Fruit fly (Drosophila melanogaster): ENCODE results near the gene Tango4.

DNA sequence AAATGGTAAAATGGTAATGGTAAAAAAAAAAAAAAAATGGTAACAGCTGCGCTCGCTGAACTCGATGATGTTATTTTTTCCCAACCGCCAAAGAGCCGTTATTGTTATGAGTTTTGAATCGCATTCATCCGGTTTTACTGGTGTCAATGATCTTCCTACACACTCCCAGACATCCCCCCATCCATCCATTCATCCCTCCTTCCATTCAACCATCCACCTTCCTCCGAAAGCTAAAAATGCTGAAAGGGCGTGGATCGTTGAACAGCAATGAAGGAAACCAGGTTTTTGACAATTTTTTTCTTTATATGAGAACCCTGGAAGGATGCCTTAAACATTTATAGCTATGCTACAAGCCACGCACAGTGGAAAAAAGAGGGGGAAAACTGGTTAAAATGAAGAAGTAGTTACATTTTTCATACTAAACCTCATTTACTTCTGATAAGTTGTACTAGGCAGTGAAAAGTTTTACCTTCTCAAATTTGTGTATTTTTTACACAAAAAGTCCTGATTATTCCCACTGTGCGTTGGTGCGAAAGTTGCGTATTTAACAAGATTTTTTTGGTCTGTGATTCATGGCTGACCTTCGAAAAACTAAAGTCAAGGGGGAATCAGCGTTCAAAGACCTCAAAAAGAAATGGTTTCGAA, 20.8 kb upstream of the Tango4 start:
- no peak for TF ChIP-seq bowl (GFP tag; IDR thresholded peaks at IDR 0.05)
- TF ChIP-seq crol (GFP tag; IDR thresholded peaks at IDR 0.05), result no peak
- TF ChIP-seq CG12071 (GFP tag; optimal IDR thresholded peaks at IDR 0.05), result no peak
- TF ChIP-seq Ets97D (GFP tag; optimal IDR thresholded peaks at IDR 0.05), result no peak
- TF ChIP-seq Jarid2 (GFP tag; optimal IDR thresholded peaks at IDR 0.05), result no peak
- no peak for TF ChIP-seq dati (GFP tag; IDR thresholded peaks at IDR 0.05)
- TF ChIP-seq knrl (GFP tag; IDR thresholded peaks at IDR 0.05; ENCODE audit: partially characterized antibody), result no peak
- TF ChIP-seq dan (GFP tag; IDR thresholded peaks at IDR 0.05), result no peak
- no peak for TF ChIP-seq seq (GFP tag; IDR thresholded peaks at IDR 0.05)
- no peak for TF ChIP-seq CG6854 (GFP tag; optimal IDR thresholded peaks at IDR 0.05)
- no peak for TF ChIP-seq Max (GFP tag; optimal IDR thresholded peaks at IDR 0.05)

Measured in whole organism, embryonic.